Worm (Caenorhabditis elegans): ENCODE results near the gene pdfr-1.

pdfr-1 gene

DNA sequence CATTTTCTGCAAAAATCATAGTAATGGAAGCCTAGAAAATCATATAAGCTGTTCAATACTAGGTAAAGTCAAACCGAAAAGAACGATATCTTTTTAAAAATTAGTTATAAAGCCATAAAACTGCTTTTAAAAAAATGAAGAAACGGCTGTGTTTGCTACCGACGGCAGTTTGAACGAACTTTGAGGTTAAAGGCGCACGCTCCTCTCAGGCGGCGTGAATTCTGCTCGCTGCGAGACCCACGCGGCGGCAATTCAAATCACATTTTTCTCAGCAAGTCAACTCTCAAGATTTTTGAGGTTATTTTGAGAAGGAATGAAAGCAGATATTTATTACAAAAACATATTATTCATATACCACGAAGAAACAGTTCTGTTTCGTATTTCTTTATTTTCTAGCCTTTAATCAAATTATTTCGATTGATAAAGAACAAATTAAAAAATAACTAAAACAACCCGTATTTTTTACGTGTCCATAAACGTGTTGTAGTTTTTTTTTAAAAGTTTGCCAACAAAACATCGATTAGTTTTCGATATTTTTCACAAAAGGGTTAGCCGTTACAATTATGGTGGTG lies 43.7 kb downstream of the pdfr-1 start, which contains the start of the genes mdh-2 and F20H11.4 (continued):
- TF ChIP-seq ZK185.1 (tag; optimal IDR thresholded peaks at IDR 0.05; ENCODE audit: poor library complexity, severe bottlenecking) (peak; percentile 57), madf-6 (GFP tag; IDR thresholded peaks at IDR 0.05) (peak; percentile 76), snpc-1.3 (tag; optimal IDR thresholded peaks at IDR 0.05; ENCODE audit: insufficient read depth) (peak; percentile 53), hlh-12 (tag; optimal IDR thresholded peaks at IDR 0.05) (no peak), F23B12.7 (tag; optimal IDR thresholded peaks at IDR 0.05; ENCODE audit: insufficient read depth) (peak; percentile 81), F52B5.7 (tag; optimal IDR thresholded peaks at IDR 0.05) (no peak), pbrm-1 (GFP tag; IDR thresholded peaks at IDR 0.05) (peak; percentile 42; the same call in 1 of the 2 replicates), snpc-3.4 (tag; optimal IDR thresholded peaks at IDR 0.05) (peak; percentile 17), F57C9.4 (tag; optimal IDR thresholded peaks at IDR 0.05) (no peak), ceh-91 (GFP tag; IDR thresholded peaks at IDR 0.05) (peak; percentile 44; the same call in 1 of the 2 replicates), cebp-1 (GFP tag; IDR thresholded peaks at IDR 0.05) (no peak), cebp-1 (tag; optimal IDR thresholded peaks at IDR 0.05) (no peak), aptf-3 (GFP tag; IDR thresholded peaks at IDR 0.05) (no peak), nhr-120 (GFP tag; IDR thresholded peaks at IDR 0.05) (no peak), dpff-1 (tag; optimal IDR thresholded peaks at IDR 0.05) (no peak), ztf-28 (GFP tag; IDR thresholded peaks at IDR 0.05) (no peak), hrde-1 (tag; optimal IDR thresholded peaks at IDR 0.05; ENCODE audit: borderline replicate concordance) (no peak), nhr-80 (tag; optimal IDR thresholded peaks at IDR 0.05) (peak; percentile 38), B0019.2 (GFP tag; conservative IDR thresholded peaks at IDR 0.05) (no peak), F33H1.4 (GFP tag; IDR thresholded peaks at IDR 0.05) (peak; percentile 92), ztf-26 (tag; optimal IDR thresholded peaks at IDR 0.05) (no peak), C06A6.2 (GFP tag; conservative IDR thresholded peaks at IDR 0.05) (no peak), snpc-1.1 (tag; optimal IDR thresholded peaks at IDR 0.05; ENCODE audit: insufficient read depth) (no peak), dpl-1 (GFP tag; optimal IDR thresholded peaks at IDR 0.05) (peak; percentile 91), B0336.3 (GFP tag; IDR thresholded peaks at IDR 0.05) (no peak), F10E7.11 (tag; optimal IDR thresholded peaks at IDR 0.05) (no peak), ceh-100 (GFP tag; IDR thresholded peaks at IDR 0.05) (no peak), gei-17 (GFP tag; optimal IDR thresholded peaks at IDR 0.05) (no peak), attf-6 (GFP tag; IDR thresholded peaks at IDR 0.05) (no peak), nfyb-1 (GFP tag; IDR thresholded peaks at IDR 0.05) (peak; percentile 52; the same call in 1 of the 2 replicates), F49E8.2 (tag; optimal IDR thresholded peaks at IDR 0.05; ENCODE audit: insufficient read depth) (peak; percentile 56), ccch-3 (GFP tag; optimal IDR thresholded peaks at IDR 0.05) (no peak), ztf-18 (tag; optimal IDR thresholded peaks at IDR 0.05) (peak; percentile 25), sea-2 (GFP tag; IDR thresholded peaks at IDR 0.05) (no peak), nfya-1 (tag; optimal IDR thresholded peaks at IDR 0.05; ENCODE audit: borderline replicate concordance, insufficient read depth) (no peak), mcd-1 (GFP tag; IDR thresholded peaks at IDR 0.05) (peak; percentile 70), lin-35 (GFP tag; optimal IDR thresholded peaks at IDR 0.05) (peak; percentile 22 to 89 (median 40)), nhr-90 (tag; optimal IDR thresholded peaks at IDR 0.05) (no peak), lin-54 (GFP tag; optimal IDR thresholded peaks at IDR 0.05) (peak; percentile 98), efl-1 (GFP tag; optimal IDR thresholded peaks at IDR 0.05) (peak; percentile 92)

All from whole organism, young adult.